Fruit fly (Drosophila melanogaster) whole organism, adult: ENCODE results near the gene CG42394.

Source experiments
- CG11617 ChIP-seq: fragments of 200-800 bp; sonication (Bioruptor generic); optimal IDR thresholded peaks from 2 replicates; lab custom pipeline; 2017; ENCODE audit warnings: mild to moderate bottlenecking, missing biosample characterization, missing genetic modification reagents, missing genetic modification characterization
- CG12768 ChIP-seq: fragments of 200-800 bp; sonication (Bioruptor generic); optimal IDR thresholded peaks from 2 replicates; lab custom pipeline; 2017; ENCODE audit warnings: missing biosample characterization, missing genetic modification characterization, mild to moderate bottlenecking, moderate library complexity, missing genetic modification reagents
- CG14711 ChIP-seq: fragments of 200-800 bp; sonication (Bioruptor generic); optimal IDR thresholded peaks from 2 replicates; lab custom pipeline; 2018; ENCODE audit warnings: missing biosample characterization, mild to moderate bottlenecking, missing genetic modification characterization, moderate library complexity
- CG1620 ChIP-seq: fragments of 200-800 bp; sonication (Bioruptor generic); optimal IDR thresholded peaks from 2 replicates; lab custom pipeline; 2016; ENCODE audit warnings: missing biosample characterization, missing genetic modification characterization
- CG33017 ChIP-seq: fragments of 200-800 bp; sonication (Bioruptor generic); optimal IDR thresholded peaks from 2 replicates; lab custom pipeline; 2018; ENCODE audit warnings: missing biosample characterization, mild to moderate bottlenecking, missing genetic modification characterization, moderate library complexity
- CG5204 ChIP-seq: fragments of 200-800 bp; sonication (Bioruptor generic); optimal IDR thresholded peaks from 2 replicates; lab custom pipeline; 2016; ENCODE audit warnings: missing biosample characterization, missing genetic modification characterization
- CG7045 ChIP-seq: fragments of 200-800 bp; sonication (Bioruptor generic); optimal IDR thresholded peaks from 2 replicates; lab custom pipeline; 2017; ENCODE audit warnings: missing biosample characterization, mild to moderate bottlenecking, missing genetic modification characterization
- CG7101 ChIP-seq: fragments of 200-800 bp; sonication (Bioruptor generic); optimal IDR thresholded peaks from 2 replicates; lab custom pipeline; 2018; ENCODE audit warnings: missing biosample characterization, mild to moderate bottlenecking, missing genetic modification characterization, moderate library complexity
- Clk ChIP-seq: fragments of 200-800 bp; sonication (Bioruptor generic); optimal IDR thresholded peaks from 2 replicates; lab custom pipeline; 2017; ENCODE audit warnings: missing biosample characterization, missing genetic modification characterization
- Crg-1 ChIP-seq: fragments of 200-800 bp; sonication (Bioruptor generic); optimal IDR thresholded peaks from 2 replicates; lab custom pipeline; 2016; ENCODE audit warnings: missing biosample characterization, missing genetic modification characterization
- Hr96 ChIP-seq: fragments of 200-800 bp; sonication (Bioruptor generic); optimal IDR thresholded peaks from 2 replicates; lab custom pipeline; 2016; ENCODE audit warnings: missing biosample characterization, missing genetic modification characterization
- Mnt ChIP-seq: fragments of 200-800 bp; sonication (Bioruptor generic); optimal IDR thresholded peaks from 2 replicates; lab custom pipeline; 2016; ENCODE audit warnings: missing biosample characterization, mild to moderate bottlenecking, missing genetic modification characterization
- bab1 ChIP-seq: fragments of 200-800 bp; sonication (Bioruptor generic); optimal IDR thresholded peaks from 3 replicates; lab custom pipeline; 2019; ENCODE audit warnings: missing biosample characterization, mild to moderate bottlenecking, missing genetic modification characterization, moderate library complexity
- cic ChIP-seq: fragments of 200-800 bp; sonication (Bioruptor generic); optimal IDR thresholded peaks from 2 replicates; lab custom pipeline; 2017; ENCODE audit warnings: missing biosample characterization, mild to moderate bottlenecking, missing genetic modification characterization, moderate library complexity
- cnc ChIP-seq, 2 experiments: fragments of >200 bp; optimal IDR thresholded peaks; 2 replicates each; lab custom pipeline; 2017
- kay ChIP-seq: fragments of 200-800 bp; sonication (Bioruptor generic); peaks from one replicate; lab custom pipeline; 2016; ENCODE audit warnings: missing biosample characterization, missing genetic modification characterization, borderline replicate concordance
- ovo ChIP-seq: fragments of 200-800 bp; sonication (Bioruptor generic); optimal IDR thresholded peaks from 2 replicates; lab custom pipeline; 2016; ENCODE audit warnings: missing biosample characterization, missing genetic modification characterization
- pad ChIP-seq: fragments of 200-800 bp; sonication (Bioruptor generic); optimal IDR thresholded peaks from 3 replicates; lab custom pipeline; 2017; ENCODE audit warnings: missing biosample characterization, missing genetic modification characterization, mild to moderate bottlenecking, moderate library complexity, missing genetic modification reagents
- tj ChIP-seq: fragments of 200-800 bp; sonication (Bioruptor generic); optimal IDR thresholded peaks from 3 replicates; lab custom pipeline; 2017; ENCODE audit warnings: missing biosample characterization, mild to moderate bottlenecking, missing genetic modification characterization, moderate library complexity
- toe ChIP-seq: fragments of 200-800 bp; sonication (Bioruptor generic); optimal IDR thresholded peaks from 2 replicates; lab custom pipeline; 2016; ENCODE audit warnings: missing biosample characterization, missing genetic modification characterization

The CG42394 gene

dm6 chr3R:10856618-10857017, 7.0 kb downstream of the CG42394 start, which contains the start of gene CG4570:
Gene CG4570 (plus strand): TSS chr3R:10856807.
- peak; percentile 11 for TF ChIP-seq pad (GFP tag; lab: Kevin White, UChicago)
- peak; percentile 13 for TF ChIP-seq CG14711 (tag; lab: Kevin White, UChicago)
- TF ChIP-seq CG1620 (GFP tag; lab: Kevin White, UChicago) = no peak
- no peak for TF ChIP-seq toe
- peak; percentile 23 for TF ChIP-seq ovo (GFP tag; lab: Kevin White, UChicago)

dm6 chr3R:10859713-10860112, 10.1 kb downstream of the CG42394 start, which contains the start of gene CG14694:
Gene CG14694 (minus strand): TSS chr3R:10859813.
- TF ChIP-seq toe (no peak), cnc (optimal IDR thresholded peaks at IDR 0.05; lab: Kevin White, UChicago) (no peak), CG7045 (GFP tag; lab: Kevin White, UChicago) (no peak), cic (GFP tag; lab: Kevin White, UChicago) (no peak), CG14711 (tag; lab: Kevin White, UChicago) (no peak), CG1620 (GFP tag; lab: Kevin White, UChicago) (no peak)

dm6 chr3R:10862773-10863445, 13.3 kb downstream of the CG42394 start, which contains the start of gene CG6574:
Gene CG6574 (minus strand): TSS chr3R:10862988.
- TF ChIP-seq CG33017 (tag; lab: Kevin White, UChicago) (no peak), CG12768 (GFP tag; lab: Kevin White, UChicago) (peak; percentile 44), cnc (optimal IDR thresholded peaks at IDR 0.05; lab: Kevin White, UChicago) (no peak), Mnt (peak; percentile 90), CG11617 (GFP tag; lab: Kevin White, UChicago) (peak; percentile 54), CG14711 (tag; lab: Kevin White, UChicago) (peak; percentile 5), Crg-1 (GFP tag; lab: Kevin White, UChicago) (no peak), pad (GFP tag; lab: Kevin White, UChicago) (no peak), cic (GFP tag; lab: Kevin White, UChicago) (peak; percentile 87), Clk (GFP tag; lab: Kevin White, UChicago) (peak; percentile 18), bab1 (GFP tag; lab: Kevin White, UChicago) (peak; percentile 64)

dm6 chr3R:10863446-10863819, 13.8 kb downstream of the CG42394 start:
- TF ChIP-seq CG14711 (tag; lab: Kevin White, UChicago) = no peak
- TF ChIP-seq CG33017 (tag; lab: Kevin White, UChicago) = peak; percentile 6
- TF ChIP-seq CG1620 (GFP tag; lab: Kevin White, UChicago) = peak; percentile 10

- no peak for TF ChIP-seq Crg-1 (GFP tag; lab: Kevin White, UChicago)
- TF ChIP-seq CG12768 (GFP tag; lab: Kevin White, UChicago) = no peak
- TF ChIP-seq Clk (GFP tag; lab: Kevin White, UChicago) = no peak
- TF ChIP-seq Hr96 (GFP tag; lab: Kevin White, UChicago) = no peak
- no peak for TF ChIP-seq bab1 (GFP tag; lab: Kevin White, UChicago)
- no peak for TF ChIP-seq Mnt
- TF ChIP-seq ovo (GFP tag; lab: Kevin White, UChicago) = peak; percentile 41
These were observed 14.3 kb downstream of the CG42394 start for dm6 chr3R:10863956-10864355.

- TF ChIP-seq CG5204 (no peak), kay (no peak), tj (GFP tag; lab: Kevin White, UChicago) (peak; percentile 90), pad (GFP tag; lab: Kevin White, UChicago) (peak; percentile 31), CG14711 (tag; lab: Kevin White, UChicago) (peak; percentile 50), ovo (GFP tag; lab: Kevin White, UChicago) (peak; percentile 6), CG33017 (tag; lab: Kevin White, UChicago) (peak; percentile 56), CG7045 (GFP tag; lab: Kevin White, UChicago) (peak; percentile 54), CG12768 (GFP tag; lab: Kevin White, UChicago) (peak; percentile 54), Crg-1 (GFP tag; lab: Kevin White, UChicago) (no peak), toe (no peak), CG7101 (tag; lab: Kevin White, UChicago) (peak; percentile 53), CG1620 (GFP tag; lab: Kevin White, UChicago) (peak; percentile 16), cic (GFP tag; lab: Kevin White, UChicago) (peak; percentile 83), cnc (optimal IDR thresholded peaks at IDR 0.05; lab: Kevin White, UChicago) (no peak), Clk (GFP tag; lab: Kevin White, UChicago) (peak; percentile 37), Mnt (peak; percentile 69), CG11617 (GFP tag; lab: Kevin White, UChicago) (peak; percentile 61), bab1 (GFP tag; lab: Kevin White, UChicago) (peak; percentile 69), Hr96 (GFP tag; lab: Kevin White, UChicago) (no peak)
These were observed 18.9 kb downstream of the CG42394 start, which contains the start of the genes SelR and Tsp86D for dm6 chr3R:10868427-10868962. Gene SelR (minus strand): TSS chr3R:10868642. Gene Tsp86D (plus strand): TSS chr3R:10868708.
